Worm (Caenorhabditis elegans): ENCODE measurements around the gene npp-20.
"Not testable (repeated sequence)": the region's sequence is repeated elsewhere in the genome, so short reads cannot be mapped to it uniquely, and the experiment has no call there.

The npp-20 gene

ce11 chrIV:1448528-1448927 lies 47.3 kb downstream of the npp-20 start:
- TF ChIP-seq pha-4 (GFP tag; IDR thresholded peaks at IDR 0.05), result peak; percentile 17; the same call in 1 of the 2 replicates
- TF ChIP-seq pha-4 (tag; optimal IDR thresholded peaks at IDR 0.05), result not testable (repeated sequence)
- 0 out of 2 replicates have a peak, but pooled peaks have one; percentile 29 for TF ChIP-seq set-16 (GFP tag; IDR thresholded peaks at IDR 0.05)
- peak; percentile 48 for TF ChIP-seq lin-38 (GFP tag; IDR thresholded peaks at IDR 0.05)

DNA sequence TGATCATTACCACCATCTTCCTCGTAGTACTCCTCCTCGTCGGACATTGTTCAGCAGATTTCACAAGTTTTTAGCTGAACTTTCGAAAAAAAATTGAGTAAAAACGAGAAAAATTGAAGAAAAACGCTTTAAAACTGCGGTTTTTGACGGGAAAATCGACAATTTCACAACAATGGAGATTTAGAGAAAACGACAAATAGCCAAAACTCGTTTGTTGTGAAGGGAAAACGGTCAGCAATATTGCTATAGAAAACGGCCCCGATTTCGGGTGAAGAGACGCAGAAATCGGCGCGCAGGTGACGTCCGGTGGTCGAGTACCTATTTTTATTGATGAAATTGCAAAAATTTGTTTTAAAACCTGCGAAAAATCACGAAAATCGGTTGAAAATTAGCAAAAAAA lies 49.9 kb downstream of the npp-20 start, which contains the start of gene clp-7:
clp-7 (minus strand) TSS at position 47 of the 400 bp plus-strand sequence.
- TF ChIP-seq T26A8.4 (GFP tag; IDR thresholded peaks at IDR 0.05) (no peak), ztf-11 (tag; optimal IDR thresholded peaks at IDR 0.05) (no peak), Y75B8A.6 (GFP tag; IDR thresholded peaks at IDR 0.05) (no peak), tag-97 (GFP tag; IDR thresholded peaks at IDR 0.05) (no peak), pha-4 (GFP tag; IDR thresholded peaks at IDR 0.05) (no peak), pha-4 (tag; optimal IDR thresholded peaks at IDR 0.05) (no peak), vab-7 (GFP tag; IDR thresholded peaks at IDR 0.05) (no peak), nhr-10 (tag; optimal IDR thresholded peaks at IDR 0.05) (no peak), aly-2 (tag; optimal IDR thresholded peaks at IDR 0.05) (no peak), zfp-3 (GFP tag; conservative IDR thresholded peaks at IDR 0.05) (no peak), lin-13 (GFP tag; optimal IDR thresholded peaks at IDR 0.05) (no peak), egl-43 (GFP tag; IDR thresholded peaks at IDR 0.05) (no peak), jun-1 (tag; optimal IDR thresholded peaks at IDR 0.05) (no peak), sdz-12 (GFP tag; optimal IDR thresholded peaks at IDR 0.05) (no peak), dmd-9 (GFP tag; IDR thresholded peaks at IDR 0.05) (no peak), ceh-44 (GFP tag; IDR thresholded peaks at IDR 0.05) (no peak), daf-8 (GFP tag; IDR thresholded peaks at IDR 0.05) (no peak)

ce11 chrIV:1443997-1444678 lies 51.7 kb downstream of the npp-20 start:
- TF ChIP-seq ceh-28 (tag; optimal IDR thresholded peaks at IDR 0.05) (peak; percentile 60), set-16 (GFP tag; IDR thresholded peaks at IDR 0.05) (peak; percentile 54), fos-1 (tag; optimal IDR thresholded peaks at IDR 0.05) (no peak), nhr-11 (tag; optimal IDR thresholded peaks at IDR 0.05) (no peak), vab-7 (GFP tag; IDR thresholded peaks at IDR 0.05) (no peak)

- TF ChIP-seq ceh-28 (tag; optimal IDR thresholded peaks at IDR 0.05), result peak; percentile 94
- no peak for TF ChIP-seq ztf-11 (tag; optimal IDR thresholded peaks at IDR 0.05)
- no peak for TF ChIP-seq gei-8 (GFP tag; optimal IDR thresholded peaks at IDR 0.05)
Measured at ce11 chrIV:1443514-1443913, 52.3 kb downstream of the npp-20 start.

Measured in whole organism, L4 larva.